Worm (Caenorhabditis elegans) whole organism, L1 larva: ENCODE results near the gene F48C5.2.

Experiments used
- C16A3.4 ChIP-seq: fragments of 150-350 bp; optimal IDR thresholded peaks from 2 replicates; lab custom pipeline; 2014; ENCODE audit warnings: missing biosample characterization, missing genetic modification characterization
- aly-2 ChIP-seq: fragments of 150-350 bp; optimal IDR thresholded peaks from 2 replicates; lab custom pipeline; 2014; ENCODE audit warnings: missing biosample characterization, missing genetic modification characterization
- ama-1 ChIP-seq: fragments of 150-350 bp; optimal IDR thresholded peaks from 2 replicates; lab custom pipeline; 2014
- fkh-10 ChIP-seq: sonication (generic microtip); optimal IDR thresholded peaks from 2 replicates; lab custom pipeline; 2017; ENCODE audit warnings: missing biosample characterization, missing genetic modification reagents, missing genetic modification characterization
- isw-1 ChIP-seq: fragments of 200-800 bp; sonication (Bioruptor generic); IDR thresholded peaks from 2 replicates; pipeline ENCODE4 v1.3.6; 2022; ENCODE audit warnings: missing genetic modification characterization, missing compliant biosample characterization
- lin-13 ChIP-seq: fragments of 150-350 bp; optimal IDR thresholded peaks from 2 replicates; lab custom pipeline; 2014; ENCODE audit warnings: missing biosample characterization, missing genetic modification reagents, missing genetic modification characterization
- lin-15B ChIP-seq: fragments of 150-350 bp; sonication (generic microtip); optimal IDR thresholded peaks from 3 replicates; lab custom pipeline; 2014; ENCODE audit warnings: missing biosample characterization, missing genetic modification characterization
- lin-39 ChIP-seq: fragments of 150-350 bp; optimal IDR thresholded peaks from 2 replicates; lab custom pipeline; 2014; ENCODE audit warnings: missing biosample characterization, missing genetic modification reagents, missing genetic modification characterization
- lsy-2 ChIP-seq, 2 experiments: fragments of 150-350 bp; optimal IDR thresholded peaks; 2 replicates each; lab custom pipeline; 2014; ENCODE audit warnings: missing biosample characterization in 2 of 2, missing genetic modification characterization in 2 of 2
- mep-1 ChIP-seq: fragments of 150-350 bp; optimal IDR thresholded peaks from 2 replicates; lab custom pipeline; 2014; ENCODE audit warnings: missing biosample characterization, missing genetic modification characterization
- nhr-237 ChIP-seq: fragments of 150-350 bp; optimal IDR thresholded peaks from 2 replicates; lab custom pipeline; 2014; ENCODE audit warnings: missing biosample characterization, missing genetic modification characterization
- nhr-28 ChIP-seq: fragments of 150-350 bp; optimal IDR thresholded peaks from 2 replicates; lab custom pipeline; 2014; ENCODE audit warnings: missing biosample characterization, missing genetic modification characterization
- unc-62 ChIP-seq: fragments of 150-350 bp; optimal IDR thresholded peaks from 2 replicates; lab custom pipeline; 2014; ENCODE audit warnings: missing biosample characterization, missing genetic modification reagents, missing genetic modification characterization

DNA sequence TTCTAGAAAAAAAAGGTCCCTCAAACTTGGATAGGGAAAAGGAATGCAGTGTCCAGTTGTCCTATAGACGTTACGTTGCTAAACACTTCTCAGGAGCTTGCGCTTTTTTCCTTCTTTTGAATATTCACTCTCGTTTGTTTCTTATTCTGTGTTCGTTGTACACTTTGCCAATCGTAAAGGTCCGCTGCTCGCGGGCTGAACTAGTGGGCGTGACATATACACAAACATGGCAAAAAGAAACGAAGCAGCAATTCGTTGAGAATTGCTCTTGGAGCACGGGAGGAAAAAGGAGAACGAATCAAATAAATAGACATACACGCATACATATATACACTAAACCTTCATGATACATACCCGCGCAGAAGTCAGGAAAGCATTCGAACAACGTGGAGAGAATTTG lies 14.7 kb upstream of the F48C5.2 start:
- no peak for TF ChIP-seq isw-1 (GFP tag; lab: Robert Waterston, UW)
- TF ChIP-seq nhr-237 (tag; lab: Kevin White, UChicago): no peak
- no peak for TF ChIP-seq lsy-2 (tag; optimal IDR thresholded peaks at IDR 0.05; lab: Kevin White, UChicago)
- no peak for TF ChIP-seq unc-62 (GFP tag; lab: Kevin White, UChicago)
- no peak for TF ChIP-seq lin-39
- no peak for TF ChIP-seq ama-1 (lab: Kevin White, UChicago)
- TF ChIP-seq aly-2 (tag; lab: Kevin White, UChicago): no peak
- TF ChIP-seq mep-1: no peak
- no peak for TF ChIP-seq fkh-10 (GFP tag; lab: Kevin White, UChicago)
- no peak for TF ChIP-seq nhr-28 (tag; lab: Kevin White, UChicago)
- TF ChIP-seq lin-13: no peak
- no peak for TF ChIP-seq lin-15B (tag; lab: Kevin White, UChicago)
- no peak for TF ChIP-seq C16A3.4 (tag; lab: Kevin White, UChicago)
